Fruit fly (Drosophila melanogaster) whole organism, embryonic: ENCODE results near the gene CG31467.

Experiments used
- Asciz ChIP-seq: fragments of 200-800 bp; sonication (Bioruptor generic); optimal IDR thresholded peaks from 2 replicates; lab custom pipeline; 2017; ENCODE audit warnings: missing biosample characterization, mild to moderate bottlenecking, missing genetic modification characterization, missing genetic modification reagents
- B-H1 ChIP-seq: fragments of 200-800 bp; sonication (Bioruptor generic); IDR thresholded peaks from 3 replicates; pipeline ENCODE4 v1.3.6; 2022; ENCODE audit warnings: missing biosample characterization, missing genetic modification characterization
- CG10267 ChIP-seq: fragments of 200-800 bp; sonication (Bioruptor generic); optimal IDR thresholded peaks from 2 replicates; lab custom pipeline; 2018; ENCODE audit warnings: missing biosample characterization, mild to moderate bottlenecking, missing genetic modification characterization, moderate library complexity
- CG10321 ChIP-seq: fragments of 200-800 bp; sonication (Bioruptor generic); IDR thresholded peaks from 2 replicates; pipeline ENCODE4 v1.3.6; 2022; ENCODE audit warnings: missing biosample characterization, missing genetic modification characterization
- CG10959 ChIP-seq: fragments of 200-800 bp; sonication (Bioruptor generic); IDR thresholded peaks from 2 replicates; pipeline ENCODE4 v1.3.6; 2022; ENCODE audit warnings: missing biosample characterization, missing genetic modification characterization
- CG12071 ChIP-seq: fragments of 200-800 bp; sonication (Bioruptor generic); optimal IDR thresholded peaks from 3 replicates; lab custom pipeline; 2018; ENCODE audit warnings: missing biosample characterization, mild to moderate bottlenecking, missing genetic modification characterization
- CG12155 ChIP-seq: fragments of 200-800 bp; sonication (Bioruptor generic); optimal IDR thresholded peaks from 3 replicates; lab custom pipeline; 2016; ENCODE audit warnings: missing biosample characterization, missing genetic modification characterization
- CG1233 ChIP-seq: fragments of 200-800 bp; sonication (Bioruptor generic); optimal IDR thresholded peaks from 4 replicates; lab custom pipeline; 2018; ENCODE audit warnings: missing biosample characterization, mild to moderate bottlenecking, missing genetic modification characterization
- CG12744 ChIP-seq: fragments of 200-800 bp; sonication (Bioruptor generic); optimal IDR thresholded peaks from 2 replicates; lab custom pipeline; 2016; ENCODE audit warnings: missing biosample characterization, missing genetic modification characterization
- CG14965 ChIP-seq: fragments of 200-800 bp; sonication (Bioruptor generic); optimal IDR thresholded peaks from 2 replicates; lab custom pipeline; 2016; ENCODE audit warnings: missing biosample characterization, missing genetic modification characterization, borderline replicate concordance
- CG15073 ChIP-seq: fragments of 200-800 bp; sonication (Bioruptor generic); optimal IDR thresholded peaks from 2 replicates; lab custom pipeline; 2016; ENCODE audit warnings: missing biosample characterization, missing genetic modification characterization
- CG1647 ChIP-seq: fragments of 200-800 bp; sonication (Bioruptor generic); optimal IDR thresholded peaks from 3 replicates; lab custom pipeline; 2016; ENCODE audit warnings: missing biosample characterization, missing genetic modification characterization
- CG32532 ChIP-seq: fragments of 200-800 bp; sonication (Bioruptor generic); IDR thresholded peaks from 2 replicates; pipeline ENCODE4 v1.3.6; 2022; ENCODE audit warnings: missing biosample characterization, missing genetic modification characterization
- CG3281 ChIP-seq: fragments of 200-800 bp; sonication (Bioruptor generic); optimal IDR thresholded peaks from 3 replicates; lab custom pipeline; 2017; ENCODE audit warnings: missing biosample characterization, mild to moderate bottlenecking, missing genetic modification characterization
- CG3726 ChIP-seq: fragments of 200-800 bp; sonication (Bioruptor generic); IDR thresholded peaks from 3 replicates; pipeline ENCODE4, ENCODE4 v1.3.6; 2022; ENCODE audit warnings: missing biosample characterization, missing genetic modification characterization
- CG3995 ChIP-seq: fragments of 200-800 bp; sonication (Bioruptor generic); optimal IDR thresholded peaks from 3 replicates; lab custom pipeline; 2016; ENCODE audit warnings: missing biosample characterization, missing genetic modification characterization
- CG7928 ChIP-seq: fragments of 200-800 bp; sonication (Bioruptor generic); optimal IDR thresholded peaks from 2 replicates; lab custom pipeline; 2017; ENCODE audit warnings: missing biosample characterization, mild to moderate bottlenecking, missing genetic modification characterization
- CG7963 ChIP-seq: fragments of 200-800 bp; sonication (Bioruptor generic); IDR thresholded peaks from 3 replicates; pipeline ENCODE4 v1.3.6; 2022; ENCODE audit warnings: missing biosample characterization, missing genetic modification characterization; ENCODE audit not compliant: partially characterized antibody
- CG9437 ChIP-seq: fragments of 200-800 bp; sonication (Bioruptor generic); optimal IDR thresholded peaks from 2 replicates; lab custom pipeline; 2018; ENCODE audit warnings: missing biosample characterization, mild to moderate bottlenecking, missing genetic modification characterization
- CG9876 ChIP-seq: fragments of 200-800 bp; sonication (Bioruptor generic); optimal IDR thresholded peaks from 2 replicates; lab custom pipeline; 2016; ENCODE audit warnings: missing biosample characterization, missing genetic modification characterization
- CTCF ChIP-seq: fragments of 200-800 bp; sonication (Bioruptor generic); optimal IDR thresholded peaks from 2 replicates; lab custom pipeline; 2017; ENCODE audit warnings: missing biosample characterization, mild to moderate bottlenecking, missing genetic modification characterization, moderate library complexity
- Chrac-16 ChIP-seq: fragments of 200-800 bp; sonication (Bioruptor generic); optimal IDR thresholded peaks from 3 replicates; lab custom pipeline; 2016; ENCODE audit warnings: missing biosample characterization, missing genetic modification characterization
- D ChIP-seq, 2 experiments: fragments of 200-800 bp in 1 of 2; fragments of >200 bp in 1 of 2; sonication (Bioruptor generic) in 1 of 2; optimal IDR thresholded peaks; 2 replicates in 1 of 2; 3 replicates in 1 of 2; lab custom pipeline; 2017; ENCODE audit warnings: mild to moderate bottlenecking in 1 of 2, missing biosample characterization in 1 of 2, missing genetic modification characterization in 1 of 2, missing genetic modification reagents in 1 of 2
- Dfd ChIP-seq, 2 experiments: fragments of >200 bp; optimal IDR thresholded peaks; 2 replicates each; lab custom pipeline; 2017; ENCODE audit warnings: missing biosample characterization in 2 of 2, missing genetic modification characterization in 2 of 2
- ERR ChIP-seq: fragments of 200-800 bp; sonication (Bioruptor generic); optimal IDR thresholded peaks from 2 replicates; lab custom pipeline; 2016; ENCODE audit warnings: missing biosample characterization, missing genetic modification characterization
- Hsf ChIP-seq: fragments of 200-800 bp; sonication (Bioruptor generic); optimal IDR thresholded peaks from 3 replicates; lab custom pipeline; 2016; ENCODE audit warnings: missing biosample characterization, missing genetic modification characterization
- Jarid2 ChIP-seq: fragments of 200-800 bp; sonication (Bioruptor generic); optimal IDR thresholded peaks from 3 replicates; lab custom pipeline; 2017; ENCODE audit warnings: mild to moderate bottlenecking, missing biosample characterization, missing genetic modification reagents, missing genetic modification characterization
- MBD-R2 ChIP-seq: fragments of 200-800 bp; sonication (Bioruptor generic); IDR thresholded peaks from 2 replicates; pipeline ENCODE4 v1.3.6; 2022; ENCODE audit warnings: missing biosample characterization, missing genetic modification characterization
- Nf-YC ChIP-seq: fragments of 200-800 bp; optimal IDR thresholded peaks from 3 replicates; lab custom pipeline; 2019; ENCODE audit warnings: missing biosample characterization, mild to moderate bottlenecking, missing genetic modification characterization, moderate library complexity
- Sox102F ChIP-seq: fragments of 200-800 bp; sonication (Bioruptor generic); optimal IDR thresholded peaks from 2 replicates; lab custom pipeline; 2018; ENCODE audit warnings: missing biosample characterization, mild to moderate bottlenecking, missing genetic modification characterization, moderate library complexity
- Usf ChIP-seq: fragments of 200-800 bp; sonication (Bioruptor generic); optimal IDR thresholded peaks from 2 replicates; lab custom pipeline; 2017; ENCODE audit warnings: missing genotype, missing biosample characterization, missing genetic modification characterization
- btn ChIP-seq: fragments of 200-800 bp; sonication (Bioruptor generic); optimal IDR thresholded peaks from 2 replicates; lab custom pipeline; 2016; ENCODE audit warnings: missing biosample characterization, missing genetic modification characterization
- chinmo ChIP-seq: fragments of 200-800 bp; sonication (Bioruptor generic); IDR thresholded peaks from 4 replicates; pipeline ENCODE4 v1.3.6; 2022; ENCODE audit warnings: missing biosample characterization, missing genetic modification characterization; ENCODE audit not compliant: partially characterized antibody
- croc ChIP-seq: fragments of 200-800 bp; sonication (Bioruptor generic); conservative IDR thresholded peaks from 3 replicates; pipeline ENCODE4 v1.3.6; 2022; ENCODE audit warnings: missing biosample characterization, missing genetic modification characterization
- crol ChIP-seq: fragments of 200-800 bp; sonication (Bioruptor generic); IDR thresholded peaks from 2 replicates; pipeline ENCODE4 v1.3.6; 2022; ENCODE audit warnings: missing biosample characterization, missing genetic modification characterization
- crp ChIP-seq, 2 experiments: fragments of 200-800 bp; sonication (Bioruptor generic); optimal IDR thresholded peaks; 2 replicates in 1 of 2; 3 replicates in 1 of 2; lab custom pipeline; 2017; ENCODE audit warnings: missing biosample characterization in 2 of 2, missing genetic modification characterization in 2 of 2, mild to moderate bottlenecking in 1 of 2, moderate library complexity in 1 of 2
- dan ChIP-seq: fragments of 200-800 bp; sonication (Bioruptor generic); IDR thresholded peaks from 2 replicates; pipeline ENCODE4 v1.3.6; 2022; ENCODE audit warnings: missing biosample characterization, missing genetic modification characterization
- dati ChIP-seq: fragments of 200-800 bp; sonication (Bioruptor generic); IDR thresholded peaks from 2 replicates; pipeline ENCODE4 v1.3.6; 2022; ENCODE audit warnings: missing biosample characterization, missing genetic modification characterization
- dysf ChIP-seq: fragments of 200-800 bp; sonication (Bioruptor generic); IDR thresholded peaks from 3 replicates; pipeline ENCODE4 v1.3.6; 2022; ENCODE audit warnings: missing biosample characterization, missing genetic modification characterization
- gce ChIP-seq: fragments of 200-800 bp; sonication (Bioruptor generic); IDR thresholded peaks from 3 replicates; pipeline ENCODE4 v1.3.6; 2022; ENCODE audit warnings: missing biosample characterization, missing genetic modification characterization
- gsb-n ChIP-seq: fragments of 200-800 bp; sonication (Bioruptor generic); optimal IDR thresholded peaks from 3 replicates; lab custom pipeline; 2018; ENCODE audit warnings: missing biosample characterization, mild to moderate bottlenecking, missing genetic modification characterization
- ham ChIP-seq: fragments of 200-800 bp; sonication (Bioruptor generic); IDR thresholded peaks from 2 replicates; pipeline ENCODE4 v1.3.6; 2022; ENCODE audit warnings: missing biosample characterization, missing genetic modification characterization
- ind ChIP-seq: fragments of 200-800 bp; sonication (Bioruptor generic); optimal IDR thresholded peaks from 3 replicates; lab custom pipeline; 2016; ENCODE audit warnings: missing biosample characterization, missing genetic modification characterization
- jumu ChIP-seq: fragments of 200-800 bp; sonication (Bioruptor generic); optimal IDR thresholded peaks from 3 replicates; lab custom pipeline; 2016; ENCODE audit warnings: missing biosample characterization, missing genetic modification characterization
- lola ChIP-seq, 3 experiments: fragments of >200 bp in 2 of 3; fragments of 200-800 bp in 1 of 3; sonication (Bioruptor generic) in 1 of 3; optimal IDR thresholded peaks; 2 replicates each; lab custom pipeline; 2017 to 2019; ENCODE audit warnings: missing biosample characterization in 3 of 3, missing genetic modification characterization in 3 of 3, mild to moderate bottlenecking in 1 of 3, moderate library complexity in 1 of 3
- mirr ChIP-seq: fragments of 200-800 bp; sonication (Bioruptor generic); optimal IDR thresholded peaks from 3 replicates; lab custom pipeline; 2018; ENCODE audit warnings: missing biosample characterization, mild to moderate bottlenecking, missing genetic modification characterization
- org-1 ChIP-seq: fragments of 200-800 bp; sonication (Bioruptor generic); optimal IDR thresholded peaks from 2 replicates; lab custom pipeline; 2017; ENCODE audit warnings: missing biosample characterization, missing genetic modification characterization
- repo ChIP-seq: fragments of 200-800 bp; sonication (Bioruptor generic); optimal IDR thresholded peaks from 2 replicates; lab custom pipeline; 2016; ENCODE audit warnings: missing biosample characterization, missing genetic modification characterization
- ssp ChIP-seq: fragments of 200-800 bp; sonication (Bioruptor generic); IDR thresholded peaks from 2 replicates; pipeline ENCODE4 v1.3.6; 2022; ENCODE audit warnings: missing biosample characterization, missing genetic modification characterization
- sug ChIP-seq: fragments of 200-800 bp; optimal IDR thresholded peaks from 2 replicates; lab custom pipeline; 2019; ENCODE audit warnings: missing biosample characterization, mild to moderate bottlenecking, missing genetic modification characterization, moderate library complexity
- vfl ChIP-seq: fragments of 200-800 bp; sonication (Bioruptor generic); optimal IDR thresholded peaks from 2 replicates; lab custom pipeline; 2016; ENCODE audit warnings: missing biosample characterization, missing genetic modification characterization
- vnd ChIP-seq: fragments of 200-800 bp; sonication (Bioruptor generic); IDR thresholded peaks from 3 replicates; pipeline ENCODE4 v1.3.6; 2022; ENCODE audit warnings: missing biosample characterization, missing genetic modification characterization; ENCODE audit not compliant: partially characterized antibody

The CG31467 gene

DNA sequence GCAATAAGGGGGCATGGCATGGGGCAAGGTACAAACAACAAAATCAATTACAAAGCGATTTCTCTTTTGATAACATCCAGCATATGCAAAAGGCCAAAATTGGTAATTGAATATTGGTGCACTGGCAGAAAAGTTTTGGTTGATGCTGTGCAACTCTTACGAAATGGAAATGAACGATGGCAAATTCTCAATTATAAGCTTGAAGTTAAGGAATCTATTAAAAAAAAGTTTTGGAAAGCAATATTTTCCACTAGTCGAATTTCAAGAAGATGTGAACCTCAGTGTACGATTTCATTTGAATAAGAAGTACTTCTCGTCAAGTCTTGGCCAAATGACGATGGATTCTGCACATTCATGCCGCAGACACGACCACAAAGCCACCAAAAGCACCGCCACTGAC, 50.7 kb downstream of the CG31467 start (continued):
- no peak; the same call in 2 of the 3 replicates for TF ChIP-seq dysf (GFP tag; lab: Robert Waterston, UW)
- TF ChIP-seq CG10267 (tag; lab: Kevin White, UChicago): peak; percentile 5
- TF ChIP-seq org-1 (GFP tag; lab: Kevin White, UChicago): no peak
- no peak for TF ChIP-seq CG3726 (GFP tag; lab: Robert Waterston, UW)
- no peak for TF ChIP-seq ham
- no peak for TF ChIP-seq CG3281
- peak; percentile 35 for TF ChIP-seq gsb-n
- no peak for TF ChIP-seq CG15073 (GFP tag; lab: Kevin White, UChicago)
- TF ChIP-seq mirr (GFP tag; lab: Kevin White, UChicago): no peak
- TF ChIP-seq ind: peak; percentile 4
- TF ChIP-seq CG3995 (GFP tag; lab: Kevin White, UChicago): no peak
- no peak for TF ChIP-seq ERR (GFP tag; lab: Kevin White, UChicago)
- no peak for TF ChIP-seq CG9437 (GFP tag; lab: Kevin White, UChicago)
- peak; percentile 37 for TF ChIP-seq Sox102F
- no peak for TF ChIP-seq CG12071 (GFP tag; lab: Kevin White, UChicago)
- TF ChIP-seq dati (GFP tag; lab: Robert Waterston, UW): no peak
- TF ChIP-seq crp (GFP tag; optimal IDR thresholded peaks at IDR 0.05; lab: Kevin White, UChicago): no peak
- TF ChIP-seq Asciz (GFP tag; lab: Kevin White, UChicago): no peak
- no peak for TF ChIP-seq Chrac-16
- TF ChIP-seq chinmo (GFP tag; lab: Robert Waterston, UW): no peak
- TF ChIP-seq crol: no peak
- TF ChIP-seq vnd (GFP tag; lab: Robert Waterston, UW): no peak
- no peak for TF ChIP-seq MBD-R2
- no peak for TF ChIP-seq CG7928 (GFP tag; lab: Kevin White, UChicago)
- no peak for TF ChIP-seq CG10959
- peak in 1 of 3 experiments; percentile 36 for TF ChIP-seq lola (GFP tag; optimal IDR thresholded peaks at IDR 0.05; lab: Kevin White, UChicago)
- TF ChIP-seq dan: no peak
- TF ChIP-seq CG9876 (GFP tag; lab: Kevin White, UChicago): no peak
- TF ChIP-seq sug (tag; lab: Kevin White, UChicago): no peak
- no peak for TF ChIP-seq repo (GFP tag; lab: Kevin White, UChicago)
- TF ChIP-seq CG32532: no peak; the same call in 1 of the 2 replicates
- TF ChIP-seq Dfd (GFP tag; optimal IDR thresholded peaks at IDR 0.05; lab: Kevin White, UChicago): no peak
- TF ChIP-seq Nf-YC (tag; lab: Kevin White, UChicago): no peak
- TF ChIP-seq D (optimal IDR thresholded peaks at IDR 0.05; lab: Kevin White, UChicago): no peak
- no peak for TF ChIP-seq D (GFP tag; optimal IDR thresholded peaks at IDR 0.05; lab: Kevin White, UChicago)
- no peak for TF ChIP-seq CG12155 (GFP tag; lab: Kevin White, UChicago)
- no peak for TF ChIP-seq CG7963 (GFP tag; lab: Robert Waterston, UW)
- no peak for TF ChIP-seq CG10321
- no peak for TF ChIP-seq gce (GFP tag; lab: Robert Waterston, UW)
- TF ChIP-seq CG1233 (GFP tag; lab: Kevin White, UChicago): no peak
- TF ChIP-seq CG14965: no peak
- no peak for TF ChIP-seq Usf (GFP tag; lab: Kevin White, UChicago)
- TF ChIP-seq vfl (GFP tag; lab: Kevin White, UChicago): no peak
- TF ChIP-seq Jarid2 (GFP tag; lab: Kevin White, UChicago): no peak
- TF ChIP-seq CG1647 (GFP tag; lab: Kevin White, UChicago): no peak
- TF ChIP-seq croc (GFP tag; lab: Robert Waterston, UW): no peak
- TF ChIP-seq jumu (GFP tag; lab: Kevin White, UChicago): peak; percentile 4
- no peak for TF ChIP-seq btn (GFP tag; lab: Kevin White, UChicago)
- no peak for TF ChIP-seq B-H1 (GFP tag; lab: Robert Waterston, UW)
- no peak for TF ChIP-seq CTCF (GFP tag; lab: Kevin White, UChicago)
- TF ChIP-seq ssp (GFP tag; lab: Robert Waterston, UW): 0 out of 2 replicates have a peak, but pooled peaks have one; percentile 27
- TF ChIP-seq CG12744 (GFP tag; lab: Kevin White, UChicago): no peak
- peak; percentile 31 for TF ChIP-seq Hsf (GFP tag; lab: Kevin White, UChicago)
